Fruit fly (Drosophila melanogaster): ENCODE results near the gene CG12003.

CG12003 gene

dm6 chr3L:1592822-1593452 is 27.7 kb downstream of the CG12003 start (continued):
- no peak for TF ChIP-seq CG17829 (tag; optimal IDR thresholded peaks at IDR 0.05)
- TF ChIP-seq CG12769 (tag; optimal IDR thresholded peaks at IDR 0.05), result no peak
- no peak for TF ChIP-seq CG14860 (GFP tag; IDR thresholded peaks at IDR 0.05; ENCODE audit: partially characterized antibody)
- no peak for TF ChIP-seq pan (optimal IDR thresholded peaks at IDR 0.05)
- no peak for TF ChIP-seq pan (GFP tag; optimal IDR thresholded peaks at IDR 0.05 in 1 of 2, IDR thresholded peaks at IDR 0.05 in 1 of 2)
- no peak for TF ChIP-seq gro (GFP tag; optimal IDR thresholded peaks at IDR 0.05)
- TF ChIP-seq CG13424 (tag; optimal IDR thresholded peaks at IDR 0.05), result no peak
- TF ChIP-seq vvl (GFP tag; IDR thresholded peaks at IDR 0.05), result peak; percentile 72
- no peak for TF ChIP-seq Hr3 (GFP tag; optimal IDR thresholded peaks at IDR 0.05)
- TF ChIP-seq CG33213 (GFP tag; optimal IDR thresholded peaks at IDR 0.05), result no peak
- no peak for TF ChIP-seq dmrt99B (tag; optimal IDR thresholded peaks at IDR 0.05)
- no peak for TF ChIP-seq CG3726 (GFP tag; IDR thresholded peaks at IDR 0.05)
- TF ChIP-seq caup (GFP tag; optimal IDR thresholded peaks at IDR 0.05; ENCODE audit: severe bottlenecking), result no peak
- TF ChIP-seq CG15073 (GFP tag; optimal IDR thresholded peaks at IDR 0.05), result no peak
- peak; percentile 19 for TF ChIP-seq kni (GFP tag; optimal IDR thresholded peaks at IDR 0.05)
- TF ChIP-seq CG33557 (GFP tag; optimal IDR thresholded peaks at IDR 0.05), result peak; percentile 7
- no peak for TF ChIP-seq ranshi (GFP tag; IDR thresholded peaks at IDR 0.05)
- TF ChIP-seq Awh (GFP tag; IDR thresholded peaks at IDR 0.05), result no peak
- TF ChIP-seq CG16815 (GFP tag; optimal IDR thresholded peaks at IDR 0.05), result no peak
- no peak for TF ChIP-seq CG10147 (GFP tag; optimal IDR thresholded peaks at IDR 0.05)
- TF ChIP-seq ems (GFP tag; optimal IDR thresholded peaks at IDR 0.05), result no peak
- TF ChIP-seq CG5180 (GFP tag; optimal IDR thresholded peaks at IDR 0.05), result no peak
- peak in 1 of 2 experiments; percentile 85 for TF ChIP-seq Dfd (GFP tag; optimal IDR thresholded peaks at IDR 0.05)
- TF ChIP-seq Hr39 (optimal IDR thresholded peaks at IDR 0.05), result no peak
- TF ChIP-seq eyg (GFP tag; optimal IDR thresholded peaks at IDR 0.05), result no peak
- TF ChIP-seq jigr1 (GFP tag; IDR thresholded peaks at IDR 0.05), result no peak
- no peak for TF ChIP-seq trem (tag; optimal IDR thresholded peaks at IDR 0.05)
- TF ChIP-seq CG8478 (optimal IDR thresholded peaks at IDR 0.05), result no peak
- TF ChIP-seq tin (GFP tag; optimal IDR thresholded peaks at IDR 0.05), result no peak
- TF ChIP-seq lmd (GFP tag; IDR thresholded peaks at IDR 0.05), result no peak
- no peak for TF ChIP-seq vnd (GFP tag; IDR thresholded peaks at IDR 0.05; ENCODE audit: partially characterized antibody)
- TF ChIP-seq Side (GFP tag; optimal IDR thresholded peaks at IDR 0.05), result no peak
- TF ChIP-seq pzg (GFP tag; optimal IDR thresholded peaks at IDR 0.05), result no peak
- peak in 1 of 2 experiments; percentile 14 for TF ChIP-seq bsh (GFP tag; optimal IDR thresholded peaks at IDR 0.05)
- TF ChIP-seq stwl (tag; optimal IDR thresholded peaks at IDR 0.05), result peak; percentile 27
- peak; percentile 87 for TF ChIP-seq Elba2 (GFP tag; optimal IDR thresholded peaks at IDR 0.05)
- no peak for TF ChIP-seq sima (GFP tag; optimal IDR thresholded peaks at IDR 0.05)
- no peak for TF ChIP-seq Xbp1 (GFP tag; optimal IDR thresholded peaks at IDR 0.05)
- no peak for TF ChIP-seq bbx (GFP tag; IDR thresholded peaks at IDR 0.05; ENCODE audit: partially characterized antibody)
- no peak for TF ChIP-seq CG2875 (GFP tag; optimal IDR thresholded peaks at IDR 0.05)
- TF ChIP-seq CG3163 (GFP tag; optimal IDR thresholded peaks at IDR 0.05), result peak; percentile 95
- TF ChIP-seq slp2 (GFP tag; optimal IDR thresholded peaks at IDR 0.05), result no peak
- no peak for TF ChIP-seq cato (GFP tag; optimal IDR thresholded peaks at IDR 0.05; ENCODE audit: borderline replicate concordance)
- no peak for TF ChIP-seq MTF-1 (GFP tag; optimal IDR thresholded peaks at IDR 0.05; ENCODE audit: borderline replicate concordance)
- no peak for TF ChIP-seq Sin3A (optimal IDR thresholded peaks at IDR 0.05)
- TF ChIP-seq Blimp-1 (GFP tag; optimal IDR thresholded peaks at IDR 0.05), result peak; percentile 95
- TF ChIP-seq pita (GFP tag; optimal IDR thresholded peaks at IDR 0.05), result no peak
- no peak for TF ChIP-seq CG31441 (GFP tag; IDR thresholded peaks at IDR 0.05)
- TF ChIP-seq ac (GFP tag; optimal IDR thresholded peaks at IDR 0.05), result no peak
- peak; percentile 94 for TF ChIP-seq z (GFP tag; IDR thresholded peaks at IDR 0.05)
- TF ChIP-seq CG6175 (GFP tag; IDR thresholded peaks at IDR 0.05), result no peak

All from whole organism, embryonic.